Worm (Caenorhabditis elegans): ENCODE results near the gene K08H2.5.

- TF ChIP-seq T22C8.4 (GFP tag; IDR thresholded peaks at IDR 0.05) (no peak), klf-2 (GFP tag; conservative IDR thresholded peaks at IDR 0.05) (no peak), tab-1 (GFP tag; IDR thresholded peaks at IDR 0.05) (no peak), ztf-23 (GFP tag; IDR thresholded peaks at IDR 0.05) (no peak), flt-1 (GFP tag; IDR thresholded peaks at IDR 0.05) (no peak), ztf-29 (GFP tag; IDR thresholded peaks at IDR 0.05) (no peak), med-1 (GFP tag; optimal IDR thresholded peaks at IDR 0.05; ENCODE audit: insufficient read depth) (no peak), ref-1 (GFP tag; conservative IDR thresholded peaks at IDR 0.05) (no peak)
These were observed 32.0 kb upstream of the K08H2.5 start, which contains the start of gene cyp-14A3 for ce11 chrX:13274102-13274501.
